Worm (Caenorhabditis elegans) whole organism, L2 larva: ENCODE data around the gene F42A10.7.

Source experiments
- F13H6.1 ChIP-seq: sonication (generic microtip); optimal IDR thresholded peaks from 2 replicates; lab custom pipeline; 2016; ENCODE audit warnings: missing genetic modification characterization, missing compliant biosample characterization
- Y55F3AM.14 ChIP-seq: fragments of 200-800 bp; sonication (Bioruptor generic); optimal IDR thresholded peaks from 2 replicates; lab custom pipeline; 2018; ENCODE audit warnings: mild to moderate bottlenecking, missing genetic modification characterization, missing compliant biosample characterization
- ZK546.5 ChIP-seq: sonication (generic microtip); optimal IDR thresholded peaks from 2 replicates; lab custom pipeline; 2017; ENCODE audit warnings: missing biosample characterization, missing genetic modification characterization
- alr-1 ChIP-seq: fragments of 150-350 bp; optimal IDR thresholded peaks from 2 replicates; lab custom pipeline; 2014; ENCODE audit warnings: missing biosample characterization, missing genetic modification characterization
- aly-2 ChIP-seq: fragments of 150-350 bp; optimal IDR thresholded peaks from 2 replicates; lab custom pipeline; 2014; ENCODE audit warnings: missing biosample characterization, missing genetic modification characterization
- ama-1 ChIP-seq: fragments of 150-350 bp; optimal IDR thresholded peaks from 2 replicates; lab custom pipeline; 2018; ENCODE audit warnings: inconsistent platforms
- blmp-1 ChIP-seq: sonication (generic microtip); optimal IDR thresholded peaks from 2 replicates; lab custom pipeline; 2017; ENCODE audit warnings: missing genetic modification characterization, mild to moderate bottlenecking, missing compliant biosample characterization, antibody characterized with exemption, moderate library complexity; ENCODE audit not compliant: insufficient read depth
- ceh-16 ChIP-seq: fragments of 150-350 bp; optimal IDR thresholded peaks from 2 replicates; lab custom pipeline; 2014; ENCODE audit warnings: missing biosample characterization, missing genetic modification characterization
- ceh-82 ChIP-seq: fragments of 150-350 bp; optimal IDR thresholded peaks from 2 replicates; lab custom pipeline; 2014; ENCODE audit warnings: missing biosample characterization, missing genetic modification characterization
- crh-2 ChIP-seq: sonication (generic microtip); optimal IDR thresholded peaks from 2 replicates; lab custom pipeline; 2017; ENCODE audit warnings: missing biosample characterization, missing genetic modification characterization
- egl-27 ChIP-seq: sonication (generic microtip); optimal IDR thresholded peaks from 3 replicates; lab custom pipeline; 2017; ENCODE audit warnings: missing biosample characterization, missing genetic modification reagents, missing genetic modification characterization
- elt-1 ChIP-seq: fragments of 150-350 bp; optimal IDR thresholded peaks from 2 replicates; lab custom pipeline; 2014; ENCODE audit warnings: missing biosample characterization, missing genetic modification characterization
- elt-3 ChIP-seq: sonication (generic microtip); optimal IDR thresholded peaks from 2 replicates; lab custom pipeline; 2017; ENCODE audit warnings: missing biosample characterization, missing genetic modification characterization
- fos-1 ChIP-seq: fragments of 150-350 bp; optimal IDR thresholded peaks from 2 replicates; lab custom pipeline; 2014; ENCODE audit warnings: missing biosample characterization, missing genetic modification characterization
- gmeb-1 ChIP-seq: fragments of 150-350 bp; optimal IDR thresholded peaks from 2 replicates; lab custom pipeline; 2014; ENCODE audit warnings: missing biosample characterization, missing genetic modification characterization
- lin-11 ChIP-seq: fragments of 150-350 bp; sonication (generic microtip); optimal IDR thresholded peaks from 2 replicates; lab custom pipeline; 2014; ENCODE audit warnings: missing biosample characterization, missing genetic modification characterization, inconsistent platforms, mixed read lengths
- lin-13 ChIP-seq: fragments of 150-350 bp; optimal IDR thresholded peaks from 2 replicates; lab custom pipeline; 2014; ENCODE audit warnings: missing biosample characterization, missing genetic modification reagents, missing genetic modification characterization
- lin-39 ChIP-seq: fragments of 150-350 bp; optimal IDR thresholded peaks from 2 replicates; lab custom pipeline; 2014; ENCODE audit warnings: missing biosample characterization, missing genetic modification reagents, missing genetic modification characterization
- mab-5 ChIP-seq: fragments of 150-350 bp; optimal IDR thresholded peaks from 2 replicates; lab custom pipeline; 2014; ENCODE audit warnings: missing biosample characterization, missing genetic modification characterization
- mbf-1 ChIP-seq: sonication (generic microtip); optimal IDR thresholded peaks from 2 replicates; lab custom pipeline; 2017; ENCODE audit warnings: missing biosample characterization, missing genetic modification characterization
- nhr-10 ChIP-seq: sonication (generic microtip); optimal IDR thresholded peaks from 2 replicates; lab custom pipeline; 2017; ENCODE audit warnings: missing biosample characterization, missing genetic modification characterization
- nhr-11 ChIP-seq: fragments of 150-350 bp; optimal IDR thresholded peaks from 2 replicates; lab custom pipeline; 2014; ENCODE audit warnings: missing biosample characterization, missing genetic modification characterization
- nhr-12 ChIP-seq: fragments of 150-350 bp; optimal IDR thresholded peaks from 2 replicates; lab custom pipeline; 2014; ENCODE audit warnings: missing biosample characterization, missing genetic modification characterization
- nhr-129 ChIP-seq: fragments of 150-350 bp; optimal IDR thresholded peaks from 2 replicates; lab custom pipeline; 2014; ENCODE audit warnings: missing biosample characterization, missing genetic modification characterization
- nhr-21 ChIP-seq: fragments of 150-350 bp; optimal IDR thresholded peaks from 2 replicates; lab custom pipeline; 2014; ENCODE audit warnings: missing biosample characterization, missing genetic modification characterization
- nhr-23 ChIP-seq: fragments of 150-350 bp; optimal IDR thresholded peaks from 2 replicates; lab custom pipeline; 2014; ENCODE audit warnings: missing biosample characterization, missing genetic modification reagents, missing genetic modification characterization
- nhr-237 ChIP-seq: fragments of 150-350 bp; optimal IDR thresholded peaks from 2 replicates; lab custom pipeline; 2014; ENCODE audit warnings: missing biosample characterization, missing genetic modification characterization
- nhr-6 ChIP-seq: fragments of 150-350 bp; optimal IDR thresholded peaks from 2 replicates; lab custom pipeline; 2014; ENCODE audit warnings: missing biosample characterization, missing genetic modification characterization
- nhr-77 ChIP-seq: fragments of 150-350 bp; optimal IDR thresholded peaks from 2 replicates; lab custom pipeline; 2014; ENCODE audit warnings: missing biosample characterization, missing genetic modification characterization
- peb-1 ChIP-seq: fragments of 150-350 bp; optimal IDR thresholded peaks from 2 replicates; lab custom pipeline; 2014; ENCODE audit warnings: missing biosample characterization, missing genetic modification characterization
- sem-4 ChIP-seq: fragments of 150-350 bp; optimal IDR thresholded peaks from 2 replicates; lab custom pipeline; 2014; ENCODE audit warnings: missing biosample characterization, missing genetic modification reagents, missing genetic modification characterization
- skn-1 ChIP-seq: sonication (generic microtip); optimal IDR thresholded peaks from 2 replicates; lab custom pipeline; 2017; ENCODE audit warnings: missing biosample characterization, missing genetic modification characterization
- sma-3 ChIP-seq: sonication (generic microtip); optimal IDR thresholded peaks from 2 replicates; lab custom pipeline; 2016; ENCODE audit warnings: missing genetic modification reagents, missing genetic modification characterization, missing compliant biosample characterization
- sma-9 ChIP-seq, 2 experiments: fragments of 150-350 bp in 1 of 2; sonication (generic microtip) in 1 of 2; optimal IDR thresholded peaks; 2 replicates each; lab custom pipeline; 2014 to 2016; ENCODE audit warnings: missing genetic modification characterization in 2 of 2, mild to moderate bottlenecking in 1 of 2, missing biosample characterization in 1 of 2, missing compliant biosample characterization in 1 of 2, missing genetic modification reagents in 1 of 2, moderate library complexity in 1 of 2
- snpc-4 ChIP-seq: fragments of 150-350 bp; optimal IDR thresholded peaks from 2 replicates; lab custom pipeline; 2014; ENCODE audit warnings: missing biosample characterization, missing genetic modification characterization
- unc-39 ChIP-seq: fragments of 150-350 bp; optimal IDR thresholded peaks from 2 replicates; lab custom pipeline; 2014; ENCODE audit warnings: missing biosample characterization, missing genetic modification characterization
- unc-55 ChIP-seq: fragments of 150-350 bp; sonication (generic microtip); optimal IDR thresholded peaks from 3 replicates; lab custom pipeline; 2014; ENCODE audit warnings: missing biosample characterization, missing genetic modification reagents, missing genetic modification characterization
- unc-62 ChIP-seq: fragments of 150-350 bp; optimal IDR thresholded peaks from 2 replicates; lab custom pipeline; 2014; ENCODE audit warnings: missing biosample characterization, missing genetic modification reagents, missing genetic modification characterization
- ztf-1 ChIP-seq: fragments of 200-800 bp; sonication (Bioruptor generic); conservative IDR thresholded peaks from 2 replicates; pipeline ENCODE4 v1.3.6; 2022; ENCODE audit warnings: missing genetic modification characterization, missing compliant biosample characterization
- ztf-11 ChIP-seq: sonication (generic microtip); optimal IDR thresholded peaks from 2 replicates; lab custom pipeline; 2017; ENCODE audit warnings: missing biosample characterization, missing genetic modification characterization
- ztf-4 ChIP-seq: fragments of 150-350 bp; optimal IDR thresholded peaks from 2 replicates; lab custom pipeline; 2014; ENCODE audit warnings: missing biosample characterization, missing genetic modification characterization

F42A10.7 gene

ce11 chrIII:6213915-6214314 is 35.4 kb upstream of the F42A10.7 start, which contains the start of gene C23G10.10:
Gene C23G10.10 (minus strand): TSS chrIII:6214015.
- no peak for TF ChIP-seq nhr-11 (tag; lab: Kevin White, UChicago)
- TF ChIP-seq ztf-1 (GFP tag; lab: Robert Waterston, UW) = no peak
- TF ChIP-seq F13H6.1 (tag; lab: Kevin White, UChicago) = no peak
- TF ChIP-seq ztf-11 (tag; lab: Kevin White, UChicago) = no peak
- TF ChIP-seq peb-1 = no peak
- TF ChIP-seq mbf-1 = no peak
- no peak for TF ChIP-seq fos-1 (tag; lab: Kevin White, UChicago)
- TF ChIP-seq gmeb-1 (tag; lab: Kevin White, UChicago) = no peak
- no peak for TF ChIP-seq unc-39 (tag; lab: Kevin White, UChicago)

- no peak for TF ChIP-seq elt-3
- TF ChIP-seq snpc-4 (tag; lab: Kevin White, UChicago) = peak; percentile 8
These were observed 31.8 kb upstream of the F42A10.7 start for ce11 chrIII:6210215-6210822.

ce11 chrIII:6208984-6209383 is 30.5 kb upstream of the F42A10.7 start, which contains the start of gene C23G10.1:
Gene C23G10.1 (plus strand): TSS chrIII:6209284.
- TF ChIP-seq F13H6.1 (tag; lab: Kevin White, UChicago) (no peak), Y55F3AM.14 (GFP tag; lab: Kevin White, UChicago) (no peak), lin-39 (tag; lab: Kevin White, UChicago) (no peak), sma-3 (GFP tag; lab: Kevin White, UChicago) (no peak), blmp-1 (no peak), nhr-77 (no peak), gmeb-1 (tag; lab: Kevin White, UChicago) (no peak), nhr-237 (tag; lab: Kevin White, UChicago) (no peak), nhr-6 (no peak), sma-9 (GFP tag; optimal IDR thresholded peaks at IDR 0.05; lab: Kevin White, UChicago) (no peak), sma-9 (tag; optimal IDR thresholded peaks at IDR 0.05; lab: Kevin White, UChicago) (no peak)

ce11 chrIII:6207881-6208280 is 29.4 kb upstream of the F42A10.7 start, which contains the start of gene C23G10.2:
Gene C23G10.2 (plus strand): TSS chrIII:6208064.
- TF ChIP-seq nhr-23 = no peak
- TF ChIP-seq ZK546.5 (tag; lab: Kevin White, UChicago) = no peak
- TF ChIP-seq nhr-129 = no peak
- no peak for TF ChIP-seq nhr-237 (tag; lab: Kevin White, UChicago)
- TF ChIP-seq lin-13 (GFP tag; lab: Kevin White, UChicago) = no peak
- TF ChIP-seq mab-5 = no peak
- no peak for TF ChIP-seq aly-2 (tag; lab: Kevin White, UChicago)
- TF ChIP-seq sma-3 (GFP tag; lab: Kevin White, UChicago) = no peak

- TF ChIP-seq elt-3 = no peak
- no peak for TF ChIP-seq Y55F3AM.14 (GFP tag; lab: Kevin White, UChicago)
- no peak for TF ChIP-seq blmp-1
- no peak for TF ChIP-seq ztf-1 (GFP tag; lab: Robert Waterston, UW)
- TF ChIP-seq gmeb-1 (tag; lab: Kevin White, UChicago) = no peak
- TF ChIP-seq unc-55 (GFP tag; lab: Kevin White, UChicago) = no peak
- no peak for TF ChIP-seq ceh-82
- TF ChIP-seq alr-1 (tag; lab: Kevin White, UChicago) = no peak
- no peak for TF ChIP-seq mbf-1
- no peak for TF ChIP-seq sma-3 (GFP tag; lab: Kevin White, UChicago)
- TF ChIP-seq ztf-11 (tag; lab: Kevin White, UChicago) = no peak
- no peak for TF ChIP-seq crh-2
These were observed 28.6 kb upstream of the F42A10.7 start for ce11 chrIII:6207046-6207445.

- TF ChIP-seq elt-1 (tag; lab: Kevin White, UChicago) = no peak
- no peak for TF ChIP-seq nhr-10
- no peak for TF ChIP-seq aly-2 (tag; lab: Kevin White, UChicago)
- TF ChIP-seq skn-1 = no peak
- no peak for TF ChIP-seq mab-5
- TF ChIP-seq nhr-12 (tag; lab: Kevin White, UChicago) = no peak
- no peak for TF ChIP-seq nhr-237 (tag; lab: Kevin White, UChicago)
- peak; percentile 64 for TF ChIP-seq nhr-21 (tag; lab: Kevin White, UChicago)
- no peak for TF ChIP-seq nhr-11 (tag; lab: Kevin White, UChicago)
- no peak for TF ChIP-seq ztf-4 (tag; lab: Kevin White, UChicago)
- TF ChIP-seq ama-1 = no peak
- peak; percentile 78 for TF ChIP-seq gmeb-1 (tag; lab: Kevin White, UChicago)
- no peak for TF ChIP-seq Y55F3AM.14 (GFP tag; lab: Kevin White, UChicago)
- TF ChIP-seq fos-1 (tag; lab: Kevin White, UChicago) = peak; percentile 70
- TF ChIP-seq egl-27 = peak; percentile 21
- TF ChIP-seq sem-4 (tag; lab: Kevin White, UChicago) = no peak
- peak; percentile 90 for TF ChIP-seq crh-2
- TF ChIP-seq unc-55 (GFP tag; lab: Kevin White, UChicago) = peak; percentile 93
- TF ChIP-seq lin-11 (tag; lab: Kevin White, UChicago) = peak; percentile 82
- TF ChIP-seq ceh-16 (tag; lab: Kevin White, UChicago) = peak; percentile 52
- no peak for TF ChIP-seq unc-62 (GFP tag; lab: Kevin White, UChicago)
These were observed 27.8 kb upstream of the F42A10.7 start, which contains the start of the genes sna-3 and rps-3 for ce11 chrIII:6206161-6206853. Gene sna-3 (minus strand): TSS chrIII:6206211. Gene rps-3 (plus strand): TSS chrIII:6206803.
